Fruit fly (Drosophila melanogaster): Measurements from ENCODE around the gene Cpr62Bc.

Cpr62Bc gene

DNA sequence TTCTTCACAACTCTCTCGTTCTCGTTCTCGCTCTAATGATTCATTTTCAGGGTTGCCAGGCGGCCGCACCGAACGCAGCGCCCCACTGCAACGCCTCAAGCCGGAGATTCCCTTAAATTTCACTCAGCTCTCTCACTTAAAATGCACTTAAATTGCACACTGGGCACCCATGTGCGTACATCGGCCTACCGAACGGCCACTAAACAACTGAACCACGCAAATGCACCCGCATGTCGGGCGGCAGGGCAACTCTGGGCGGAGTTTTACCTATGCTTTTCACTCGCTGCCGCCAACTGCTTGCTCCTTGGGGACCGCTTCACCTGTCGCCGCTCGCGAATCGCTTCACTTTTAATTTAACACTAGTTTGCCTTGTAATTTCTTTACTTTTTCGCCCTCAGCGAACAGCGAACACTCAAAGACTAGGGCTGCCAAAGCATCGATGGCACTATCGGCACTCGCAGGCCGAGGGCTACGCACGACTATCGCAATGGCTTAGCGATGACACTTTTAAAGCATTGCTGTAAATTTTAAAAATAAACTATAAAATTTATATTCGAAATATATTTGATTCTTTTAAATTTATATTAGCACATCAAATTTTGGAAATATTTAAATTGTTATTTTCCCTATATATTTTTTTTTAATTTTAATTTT lies 20.0 kb upstream of the Cpr62Bc start, which contains the start of gene Rap1:
TSS of gene Rap1 (minus strand) at position 446 of the 654 bp plus-strand sequence.
- TF ChIP-seq usp (GFP tag; optimal IDR thresholded peaks at IDR 0.05) (no peak), sv (GFP tag; optimal IDR thresholded peaks at IDR 0.05) (peak; percentile 45), ey (GFP tag; optimal IDR thresholded peaks at IDR 0.05) (peak; percentile 36), tai (GFP tag; optimal IDR thresholded peaks at IDR 0.05) (no peak), Sp1 (GFP tag; optimal IDR thresholded peaks at IDR 0.05) (peak; percentile 46), Jra (GFP tag; optimal IDR thresholded peaks at IDR 0.05) (peak; percentile 60), lola (GFP tag; optimal IDR thresholded peaks at IDR 0.05) (no peak), dmrt93B (GFP tag; optimal IDR thresholded peaks at IDR 0.05) (peak; percentile 59), Mio (GFP tag; optimal IDR thresholded peaks at IDR 0.05) (no peak), h (GFP tag; optimal IDR thresholded peaks at IDR 0.05) (peak; percentile 59), rgr (GFP tag; optimal IDR thresholded peaks at IDR 0.05) (peak; percentile 48), CG32264 (GFP tag; optimal IDR thresholded peaks at IDR 0.05) (no peak), Vsx2 (GFP tag; optimal IDR thresholded peaks at IDR 0.05; ENCODE audit: partially characterized antibody) (no peak), GATAd (GFP tag; optimal IDR thresholded peaks at IDR 0.05) (no peak), dsf (GFP tag; optimal IDR thresholded peaks at IDR 0.05; ENCODE audit: borderline replicate concordance) (no peak), Dfd (GFP tag; optimal IDR thresholded peaks at IDR 0.05) (no peak), Myc (optimal IDR thresholded peaks at IDR 0.05) (no peak), fru (GFP tag; optimal IDR thresholded peaks at IDR 0.05) (peak; percentile 33), Rel (GFP tag; optimal IDR thresholded peaks at IDR 0.05) (no peak), Rel (tag; optimal IDR thresholded peaks at IDR 0.05) (no peak), HLH106 (tag; optimal IDR thresholded peaks at IDR 0.05) (peak; percentile 51), dl (GFP tag; optimal IDR thresholded peaks at IDR 0.05; ENCODE audit: insufficient read depth in 1 of 2, partially characterized antibody in 2 of 2) (no peak), psq (GFP tag; optimal IDR thresholded peaks at IDR 0.05) (no peak), brk (GFP tag; optimal IDR thresholded peaks at IDR 0.05) (no peak), Hr78 (GFP tag; optimal IDR thresholded peaks at IDR 0.05) (no peak), Abd-B (GFP tag; optimal IDR thresholded peaks at IDR 0.05) (no peak), CG9705 (GFP tag; optimal IDR thresholded peaks at IDR 0.05) (peak; percentile 46), pan (optimal IDR thresholded peaks at IDR 0.05) (no peak), br (GFP tag; optimal IDR thresholded peaks at IDR 0.05) (peak; percentile 27), CrebA (GFP tag; optimal IDR thresholded peaks at IDR 0.05; ENCODE audit: borderline replicate concordance) (no peak), N (GFP tag; optimal IDR thresholded peaks at IDR 0.05) (no peak), Dif (GFP tag; optimal IDR thresholded peaks at IDR 0.05; ENCODE audit: partially characterized antibody) (no peak), Hnf4 (GFP tag; optimal IDR thresholded peaks at IDR 0.05) (peak; percentile 35), woc (GFP tag; optimal IDR thresholded peaks at IDR 0.05) (peak; percentile 82), OdsH (GFP tag; optimal IDR thresholded peaks at IDR 0.05) (no peak), Hr83 (GFP tag; optimal IDR thresholded peaks at IDR 0.05; ENCODE audit: poor library complexity, severe bottlenecking) (peak; percentile 88), sage (GFP tag; optimal IDR thresholded peaks at IDR 0.05) (no peak), foxo (GFP tag; optimal IDR thresholded peaks at IDR 0.05) (peak in 1 of 2 experiments; percentile 66), jim (GFP tag; optimal IDR thresholded peaks at IDR 0.05) (no peak)

dm6 chr3L:1861400-1861793 lies 19.5 kb upstream of the Cpr62Bc start:
- TF ChIP-seq dl (GFP tag; optimal IDR thresholded peaks at IDR 0.05; ENCODE audit: insufficient read depth in 1 of 2, partially characterized antibody in 2 of 2) (peak in 1 of 2 experiments; percentile 2), CrebA (GFP tag; optimal IDR thresholded peaks at IDR 0.05; ENCODE audit: borderline replicate concordance) (no peak), Rel (GFP tag; optimal IDR thresholded peaks at IDR 0.05) (peak; percentile 5), Rel (tag; optimal IDR thresholded peaks at IDR 0.05) (peak; percentile 11), N (GFP tag; optimal IDR thresholded peaks at IDR 0.05) (peak; percentile 81)

- TF ChIP-seq h (GFP tag; optimal IDR thresholded peaks at IDR 0.05): no peak
- TF ChIP-seq dl (GFP tag; optimal IDR thresholded peaks at IDR 0.05; ENCODE audit: insufficient read depth in 1 of 2, partially characterized antibody in 2 of 2): no peak
- TF ChIP-seq sv (GFP tag; optimal IDR thresholded peaks at IDR 0.05): no peak
- TF ChIP-seq CG9705 (GFP tag; optimal IDR thresholded peaks at IDR 0.05): no peak
- TF ChIP-seq GATAd (GFP tag; optimal IDR thresholded peaks at IDR 0.05): no peak
- no peak for TF ChIP-seq woc (GFP tag; optimal IDR thresholded peaks at IDR 0.05)
- no peak for TF ChIP-seq foxo (GFP tag; optimal IDR thresholded peaks at IDR 0.05)
- no peak for TF ChIP-seq Hnf4 (GFP tag; optimal IDR thresholded peaks at IDR 0.05)
- TF ChIP-seq br (GFP tag; optimal IDR thresholded peaks at IDR 0.05): no peak
- no peak for TF ChIP-seq Hr83 (GFP tag; optimal IDR thresholded peaks at IDR 0.05; ENCODE audit: poor library complexity, severe bottlenecking)
- no peak for TF ChIP-seq tai (GFP tag; optimal IDR thresholded peaks at IDR 0.05)
- no peak for TF ChIP-seq brk (GFP tag; optimal IDR thresholded peaks at IDR 0.05)
- no peak for TF ChIP-seq pan (optimal IDR thresholded peaks at IDR 0.05)
- no peak for TF ChIP-seq Vsx2 (GFP tag; optimal IDR thresholded peaks at IDR 0.05; ENCODE audit: partially characterized antibody)
- no peak for TF ChIP-seq sage (GFP tag; optimal IDR thresholded peaks at IDR 0.05)
- no peak for TF ChIP-seq HLH106 (tag; optimal IDR thresholded peaks at IDR 0.05)
- no peak for TF ChIP-seq Sp1 (GFP tag; optimal IDR thresholded peaks at IDR 0.05)
- TF ChIP-seq Mio (GFP tag; optimal IDR thresholded peaks at IDR 0.05): no peak
- no peak for TF ChIP-seq CG32264 (GFP tag; optimal IDR thresholded peaks at IDR 0.05)
Observed at dm6 chr3L:1860749-1861148, 18.9 kb upstream of the Cpr62Bc start.

All from whole organism, wandering third instar larva.